Worm (Caenorhabditis elegans) whole organism, dauer: ENCODE data around the gene atx-3.

Source experiments
- unc-62 ChIP-seq: sonication (generic microtip); optimal IDR thresholded peaks from 2 replicates; lab custom pipeline; 2017; ENCODE audit warnings: missing biosample characterization, missing genetic modification reagents, missing genetic modification characterization

Gene atx-3

ce11 chrV:15533096-15533495 is 44.1 kb downstream of the atx-3 start, which contains the start of gene F21A3.11:
F21A3.11 (minus strand) TSS chrV:15533212.
- no peak for TF ChIP-seq unc-62 (GFP tag; lab: Kevin White, UChicago)

- no peak for TF ChIP-seq unc-62 (GFP tag; lab: Kevin White, UChicago)
Observed at ce11 chrV:15529069-15529468, 48.2 kb downstream of the atx-3 start, which contains the start of gene srh-276. srh-276 (plus strand) TSS chrV:15529369.
